Fruit fly (Drosophila melanogaster) whole organism, embryonic: ENCODE measurements around the gene RpS28b.

Experiments
- CG10321 ChIP-seq: fragments of 200-800 bp; sonication (Bioruptor generic); IDR thresholded peaks from 2 replicates; pipeline ENCODE4 v1.3.6; 2022; ENCODE audit warnings: missing biosample characterization, missing genetic modification characterization
- CG10654 ChIP-seq: fragments of 200-800 bp; sonication (Bioruptor generic); optimal IDR thresholded peaks from 2 replicates; lab custom pipeline; 2016; ENCODE audit warnings: missing biosample characterization, missing genetic modification characterization
- CG11247 ChIP-seq: fragments of 200-800 bp; sonication (Bioruptor generic); IDR thresholded peaks from 2 replicates; pipeline ENCODE4 v1.3.6; 2022; ENCODE audit warnings: missing biosample characterization, missing genetic modification characterization
- CG13123 ChIP-seq: fragments of 200-800 bp; sonication (Bioruptor generic); optimal IDR thresholded peaks from 2 replicates; lab custom pipeline; 2016; ENCODE audit warnings: missing biosample characterization, missing genetic modification characterization
- CG14050 ChIP-seq: fragments of 200-800 bp; sonication (Bioruptor generic); IDR thresholded peaks from 3 replicates; pipeline ENCODE4 v1.3.6; 2022; ENCODE audit warnings: missing biosample characterization, missing genetic modification characterization
- CG14710 ChIP-seq: fragments of 200-800 bp; sonication (Bioruptor generic); optimal IDR thresholded peaks from 3 replicates; lab custom pipeline; 2019; ENCODE audit warnings: missing biosample characterization, mild to moderate bottlenecking, missing genetic modification characterization, moderate library complexity
- CG14860 ChIP-seq: fragments of 200-800 bp; sonication (Bioruptor generic); IDR thresholded peaks from 3 replicates; pipeline ENCODE4 v1.3.6; 2022; ENCODE audit warnings: missing biosample characterization, missing genetic modification characterization; ENCODE audit not compliant: partially characterized antibody
- CG15269 ChIP-seq: fragments of 200-800 bp; sonication (Bioruptor generic); optimal IDR thresholded peaks from 2 replicates; lab custom pipeline; 2018; ENCODE audit warnings: missing biosample characterization, mild to moderate bottlenecking, missing genetic modification characterization, moderate library complexity
- CG17186 ChIP-seq: fragments of 200-800 bp; sonication (Bioruptor generic); optimal IDR thresholded peaks from 3 replicates; lab custom pipeline; 2017; ENCODE audit warnings: missing biosample characterization, missing genetic modification reagents, missing genetic modification characterization
- CG2889 ChIP-seq: fragments of 200-800 bp; sonication (Bioruptor generic); IDR thresholded peaks from 3 replicates; pipeline ENCODE4 v1.3.6; 2022; ENCODE audit warnings: missing biosample characterization, missing genetic modification characterization
- CG32772 ChIP-seq: fragments of 200-800 bp; sonication (Bioruptor generic); IDR thresholded peaks from 2 replicates; pipeline ENCODE4 v1.3.6; 2022; ENCODE audit warnings: missing biosample characterization, missing genetic modification characterization
- CG4730 ChIP-seq: fragments of 200-800 bp; sonication (Bioruptor generic); IDR thresholded peaks from 2 replicates; pipeline ENCODE4 v1.3.6; 2022; ENCODE audit warnings: missing biosample characterization, missing genetic modification characterization
- CG6854 ChIP-seq: fragments of 200-800 bp; sonication (Bioruptor generic); optimal IDR thresholded peaks from 3 replicates; lab custom pipeline; 2017; ENCODE audit warnings: missing biosample characterization, mild to moderate bottlenecking, missing genetic modification characterization
- CG7372 ChIP-seq: fragments of 200-800 bp; sonication (Bioruptor generic); IDR thresholded peaks from 2 replicates; pipeline ENCODE4 v1.3.6; 2022; ENCODE audit warnings: missing biosample characterization, missing genetic modification characterization
- CG7786 ChIP-seq: fragments of 200-800 bp; sonication (Bioruptor generic); optimal IDR thresholded peaks from 2 replicates; lab custom pipeline; 2016; ENCODE audit warnings: missing biosample characterization, missing genetic modification characterization
- CG7963 ChIP-seq: fragments of 200-800 bp; sonication (Bioruptor generic); IDR thresholded peaks from 3 replicates; pipeline ENCODE4 v1.3.6; 2022; ENCODE audit warnings: missing biosample characterization, missing genetic modification characterization; ENCODE audit not compliant: partially characterized antibody
- CG9215 ChIP-seq: fragments of 200-800 bp; sonication (Bioruptor generic); IDR thresholded peaks from 2 replicates; pipeline ENCODE4 v1.3.6; 2022; ENCODE audit warnings: missing biosample characterization, missing genetic modification characterization
- Chrac-16 ChIP-seq: fragments of 200-800 bp; sonication (Bioruptor generic); optimal IDR thresholded peaks from 3 replicates; lab custom pipeline; 2016; ENCODE audit warnings: missing biosample characterization, missing genetic modification characterization
- Fer1 ChIP-seq: fragments of 200-800 bp; sonication (Bioruptor generic); optimal IDR thresholded peaks from 2 replicates; lab custom pipeline; 2017; ENCODE audit warnings: missing biosample characterization, mild to moderate bottlenecking, missing genetic modification characterization
- HLH54F ChIP-seq: fragments of 200-800 bp; sonication (Bioruptor generic); optimal IDR thresholded peaks from 3 replicates; lab custom pipeline; 2016; ENCODE audit warnings: missing biosample characterization, missing genetic modification characterization
- Lim3 ChIP-seq: fragments of 200-800 bp; sonication (Bioruptor generic); IDR thresholded peaks from 2 replicates; pipeline ENCODE4 v1.3.6; 2022; ENCODE audit warnings: missing biosample characterization, missing genetic modification characterization
- NC2α ChIP-seq: fragments of 200-800 bp; sonication (Bioruptor generic); optimal IDR thresholded peaks from 2 replicates; lab custom pipeline; 2016; ENCODE audit warnings: missing biosample characterization, missing genetic modification characterization
- Oaz ChIP-seq: fragments of 200-800 bp; sonication (Bioruptor generic); IDR thresholded peaks from 2 replicates; pipeline ENCODE4 v1.3.6; 2022; ENCODE audit warnings: missing biosample characterization, missing genetic modification characterization
- Six4 ChIP-seq: fragments of 200-800 bp; sonication (Bioruptor generic); optimal IDR thresholded peaks from 2 replicates; lab custom pipeline; 2016; ENCODE audit warnings: missing biosample characterization, missing genetic modification characterization
- Stat92E ChIP-seq, 3 experiments: fragments of >200 bp in 2 of 3; fragments of 200-800 bp in 1 of 3; sonication (Bioruptor generic) in 1 of 3; optimal IDR thresholded peaks; 2 replicates each; lab custom pipeline; 2017 to 2019; ENCODE audit warnings: missing biosample characterization in 3 of 3, missing genetic modification characterization in 3 of 3, mild to moderate bottlenecking in 1 of 3, moderate library complexity in 1 of 3
- Tbp ChIP-seq: fragments of >200 bp; optimal IDR thresholded peaks from 2 replicates; lab custom pipeline; 2018; ENCODE audit warnings: missing biosample characterization, missing genetic modification characterization
- Vsx1 ChIP-seq: fragments of 200-800 bp; sonication (Bioruptor generic); optimal IDR thresholded peaks from 2 replicates; lab custom pipeline; 2017; ENCODE audit warnings: missing biosample characterization, mild to moderate bottlenecking, missing genetic modification characterization, missing genetic modification reagents
- ash1 ChIP-seq: fragments of 200-800 bp; sonication (Bioruptor generic); optimal IDR thresholded peaks from 2 replicates; lab custom pipeline; 2018; ENCODE audit warnings: missing biosample characterization, mild to moderate bottlenecking, missing genetic modification characterization
- az2 ChIP-seq: fragments of 200-800 bp; sonication (Bioruptor generic); optimal IDR thresholded peaks from 3 replicates; lab custom pipeline; 2016; ENCODE audit warnings: missing biosample characterization, missing genetic modification characterization
- btn ChIP-seq: fragments of 200-800 bp; sonication (Bioruptor generic); optimal IDR thresholded peaks from 2 replicates; lab custom pipeline; 2016; ENCODE audit warnings: missing biosample characterization, missing genetic modification characterization
- cg ChIP-seq: fragments of 200-800 bp; sonication (Bioruptor generic); optimal IDR thresholded peaks from 3 replicates; lab custom pipeline; 2019; ENCODE audit warnings: missing biosample characterization, mild to moderate bottlenecking, missing genetic modification characterization, moderate library complexity
- chm ChIP-seq: fragments of 200-800 bp; sonication (Bioruptor generic); IDR thresholded peaks from 2 replicates; pipeline ENCODE4 v1.3.6; 2022; ENCODE audit warnings: missing biosample characterization, missing genetic modification characterization
- dmrt11E ChIP-seq: fragments of 200-800 bp; sonication (Bioruptor generic); optimal IDR thresholded peaks from 3 replicates; lab custom pipeline; 2018; ENCODE audit warnings: missing biosample characterization, mild to moderate bottlenecking, missing genetic modification characterization, moderate library complexity
- en ChIP-seq: fragments of 200-800 bp; sonication (Bioruptor generic); optimal IDR thresholded peaks from 2 replicates; lab custom pipeline; 2016; ENCODE audit warnings: missing biosample characterization, missing genetic modification characterization
- grau ChIP-seq: fragments of 200-800 bp; optimal IDR thresholded peaks from 3 replicates; lab custom pipeline; 2019; ENCODE audit warnings: missing biosample characterization, mild to moderate bottlenecking, missing genetic modification characterization, moderate library complexity
- grn ChIP-seq: fragments of 200-800 bp; sonication (Bioruptor generic); optimal IDR thresholded peaks from 3 replicates; lab custom pipeline; 2017; ENCODE audit warnings: missing biosample characterization, missing genetic modification characterization
- gt ChIP-seq: fragments of 200-800 bp; sonication (Bioruptor generic); IDR thresholded peaks from 2 replicates; pipeline ENCODE4 v1.3.6; 2022; ENCODE audit warnings: missing biosample characterization, missing genetic modification characterization
- ind ChIP-seq: fragments of 200-800 bp; sonication (Bioruptor generic); optimal IDR thresholded peaks from 3 replicates; lab custom pipeline; 2016; ENCODE audit warnings: missing biosample characterization, missing genetic modification characterization
- lbe ChIP-seq: fragments of 200-800 bp; sonication (Bioruptor generic); optimal IDR thresholded peaks from 2 replicates; lab custom pipeline; 2016; ENCODE audit warnings: missing biosample characterization, mild to moderate bottlenecking, missing genetic modification characterization
- nom ChIP-seq: fragments of 200-800 bp; sonication (Bioruptor generic); optimal IDR thresholded peaks from 2 replicates; lab custom pipeline; 2017; ENCODE audit warnings: missing biosample characterization, missing genetic modification characterization, mild to moderate bottlenecking, moderate library complexity, missing genetic modification reagents
- odd ChIP-seq: fragments of 200-800 bp; sonication (Bioruptor generic); optimal IDR thresholded peaks from 2 replicates; lab custom pipeline; 2017; ENCODE audit warnings: missing biosample characterization, mild to moderate bottlenecking, missing genetic modification characterization
- org-1 ChIP-seq: fragments of 200-800 bp; sonication (Bioruptor generic); optimal IDR thresholded peaks from 2 replicates; lab custom pipeline; 2017; ENCODE audit warnings: missing biosample characterization, missing genetic modification characterization
- otp ChIP-seq: fragments of 200-800 bp; sonication (Bioruptor generic); IDR thresholded peaks from 3 replicates; pipeline ENCODE4, ENCODE4 v1.3.6; 2022; ENCODE audit warnings: missing biosample characterization, missing genetic modification characterization
- sisA ChIP-seq: fragments of 200-800 bp; sonication (Bioruptor generic); IDR thresholded peaks from 2 replicates; pipeline ENCODE4 v1.3.6; 2022; ENCODE audit warnings: missing biosample characterization, missing genetic modification characterization
- stwl ChIP-seq: fragments of 200-800 bp; sonication (Bioruptor generic); optimal IDR thresholded peaks from 3 replicates; lab custom pipeline; 2018; ENCODE audit warnings: missing biosample characterization, mild to moderate bottlenecking, missing genetic modification characterization, moderate library complexity
- sug ChIP-seq: fragments of 200-800 bp; optimal IDR thresholded peaks from 2 replicates; lab custom pipeline; 2019; ENCODE audit warnings: missing biosample characterization, mild to moderate bottlenecking, missing genetic modification characterization, moderate library complexity
- tll ChIP-seq, 2 experiments: fragments of 200-800 bp in 1 of 2; fragments of >200 bp in 1 of 2; sonication (Bioruptor generic) in 1 of 2; optimal IDR thresholded peaks; 2 replicates each; lab custom pipeline; 2017 to 2019; ENCODE audit warnings: missing biosample characterization in 2 of 2, missing genetic modification characterization in 2 of 2, mild to moderate bottlenecking in 1 of 2, moderate library complexity in 1 of 2
- tup ChIP-seq: fragments of 200-800 bp; sonication (Bioruptor generic); optimal IDR thresholded peaks from 2 replicates; lab custom pipeline; 2016; ENCODE audit warnings: missing biosample characterization, mild to moderate bottlenecking, missing genetic modification characterization, moderate library complexity
- z ChIP-seq: fragments of 200-800 bp; sonication (Bioruptor generic); IDR thresholded peaks from 3 replicates; pipeline ENCODE4 v1.3.6; 2022; ENCODE audit warnings: missing biosample characterization, missing genetic modification characterization
- zen ChIP-seq: fragments of 200-800 bp; sonication (Bioruptor generic); optimal IDR thresholded peaks from 3 replicates; lab custom pipeline; 2018; ENCODE audit warnings: missing biosample characterization, mild to moderate bottlenecking, missing genetic modification characterization, moderate library complexity

The RpS28b gene

DNA sequence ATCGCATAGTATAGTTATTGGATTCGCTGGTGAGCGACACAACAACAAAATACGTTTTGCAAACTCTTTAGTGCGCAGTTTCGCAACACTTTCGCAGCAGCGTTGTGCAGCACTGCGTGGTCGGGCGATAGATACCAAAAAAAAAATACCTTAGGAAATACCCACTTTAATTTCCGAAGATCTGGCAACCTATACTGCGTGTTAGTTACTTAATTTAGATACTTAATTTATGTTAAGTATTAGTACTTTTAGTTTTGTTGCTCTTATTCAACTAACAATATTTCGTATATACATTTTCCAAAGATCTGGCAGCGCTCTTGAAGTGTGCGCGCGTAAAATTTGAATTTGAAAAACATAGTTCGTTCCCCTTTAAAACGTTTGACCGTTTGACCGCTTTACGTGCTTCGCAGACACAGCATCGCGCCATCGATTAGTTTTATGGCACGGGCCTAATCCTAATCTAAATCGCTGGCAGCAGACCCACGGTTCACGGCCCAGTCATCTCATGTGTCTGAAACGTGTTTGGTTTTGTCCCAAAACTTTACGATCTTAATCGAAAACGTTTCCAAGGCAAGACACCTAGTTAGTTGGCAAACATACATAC is 25.6 kb downstream of the RpS28b start, which contains the start of gene LPCAT (continued):
- no peak for TF ChIP-seq Lim3
- peak; percentile 77 for TF ChIP-seq lbe (GFP tag; lab: Kevin White, UChicago)
- peak; percentile 50 for TF ChIP-seq CG4730 (GFP tag; lab: Robert Waterston, UW)
- TF ChIP-seq Vsx1 = no peak
- TF ChIP-seq az2 (GFP tag; lab: Kevin White, UChicago) = peak; percentile 9
- peak; percentile 44 for TF ChIP-seq dmrt11E (tag; lab: Kevin White, UChicago)
- peak; percentile 28 for TF ChIP-seq grau (tag; lab: Kevin White, UChicago)
- TF ChIP-seq grn = peak; percentile 91
- no peak for TF ChIP-seq Stat92E (GFP tag; optimal IDR thresholded peaks at IDR 0.05; lab: Kevin White, UChicago)
- peak; percentile 72 for TF ChIP-seq CG9215 (GFP tag; lab: Robert Waterston, UW)
- peak; percentile 64 for TF ChIP-seq CG15269 (tag; lab: Kevin White, UChicago)
- TF ChIP-seq CG14710 (tag; lab: Kevin White, UChicago) = peak; percentile 85
- 0 out of 2 replicates have a peak, but pooled peaks have one; percentile 32 for TF ChIP-seq gt (GFP tag; lab: Robert Waterston, UW)
- TF ChIP-seq tll (GFP tag; optimal IDR thresholded peaks at IDR 0.05; lab: Kevin White, UChicago) = no peak
- peak; percentile 80 for TF ChIP-seq Fer1 (GFP tag; lab: Kevin White, UChicago)
- peak; percentile 87 for TF ChIP-seq sisA (GFP tag; lab: Robert Waterston, UW)
- peak; percentile 12 for TF ChIP-seq btn
- TF ChIP-seq CG17186 (GFP tag; lab: Kevin White, UChicago) = peak; percentile 80
- TF ChIP-seq CG7372 = peak; percentile 72
- no peak for TF ChIP-seq en (GFP tag; lab: Kevin White, UChicago)
- peak; percentile 64 for TF ChIP-seq CG7786 (GFP tag; lab: Kevin White, UChicago)
- TF ChIP-seq CG14860 (GFP tag; lab: Robert Waterston, UW) = peak; percentile 49; the same call in 1 of the 3 replicates
- peak; percentile 39; the same call in 1 of the 2 replicates for TF ChIP-seq Oaz (GFP tag; lab: Robert Waterston, UW)
- TF ChIP-seq CG32772 (GFP tag; lab: Robert Waterston, UW) = peak; percentile 76
- peak; percentile 46 for TF ChIP-seq org-1 (GFP tag; lab: Kevin White, UChicago)
- peak; percentile 7 for TF ChIP-seq cg
- peak; percentile 58 for TF ChIP-seq CG13123 (GFP tag; lab: Kevin White, UChicago)
- no peak for TF ChIP-seq odd (GFP tag; lab: Kevin White, UChicago)
- peak; percentile 65 for TF ChIP-seq Chrac-16 (GFP tag; lab: Kevin White, UChicago)
- peak; percentile 1 for TF ChIP-seq nom
- peak; percentile 64 for TF ChIP-seq CG10654 (GFP tag; lab: Kevin White, UChicago)
- TF ChIP-seq CG2889 (GFP tag; lab: Robert Waterston, UW) = peak; percentile 81
- no peak for TF ChIP-seq Tbp (GFP tag; lab: Kevin White, UChicago)
- no peak for TF ChIP-seq sug (tag; lab: Kevin White, UChicago)
- peak; percentile 65 for TF ChIP-seq CG14050 (GFP tag; lab: Robert Waterston, UW)
- TF ChIP-seq Six4 = peak; percentile 68
- peak; percentile 86 for TF ChIP-seq CG11247 (GFP tag; lab: Robert Waterston, UW)
- peak; percentile 85 for TF ChIP-seq stwl (tag; lab: Kevin White, UChicago)
- TF ChIP-seq z (GFP tag; lab: Robert Waterston, UW) = no peak
- peak; percentile 65 for TF ChIP-seq chm (GFP tag; lab: Robert Waterston, UW)
- 0 out of 2 replicates have a peak, but pooled peaks have one; percentile 39 for TF ChIP-seq CG10321 (GFP tag; lab: Robert Waterston, UW)
- peak; percentile 45 for TF ChIP-seq tup (GFP tag; lab: Kevin White, UChicago)
- peak; percentile 85 for TF ChIP-seq HLH54F
- peak; percentile 85 for TF ChIP-seq ind (GFP tag; lab: Kevin White, UChicago)
- no peak for TF ChIP-seq NC2α (GFP tag; lab: Kevin White, UChicago)
- no peak for TF ChIP-seq CG6854 (GFP tag; lab: Kevin White, UChicago)
- TF ChIP-seq otp = 0 out of 3 replicates have a peak, but pooled peaks have one; percentile 20
- peak; percentile 77 for TF ChIP-seq zen (tag; lab: Kevin White, UChicago)
- no peak for TF ChIP-seq CG7963 (GFP tag; lab: Robert Waterston, UW)
- no peak for TF ChIP-seq ash1 (GFP tag; lab: Kevin White, UChicago)
